Worm (Caenorhabditis elegans) whole organism, young adult: ENCODE measurements around the gene T05B9.1.

Source experiments
- B0019.2 ChIP-seq: fragments of 200-800 bp; sonication (Bioruptor generic); conservative IDR thresholded peaks from 2 replicates; pipeline ENCODE4 v1.3.6; 2022; ENCODE audit warnings: missing genetic modification reagents, missing genetic modification characterization, missing compliant biosample characterization
- B0336.3 ChIP-seq: fragments of 200-800 bp; sonication (Bioruptor generic); IDR thresholded peaks from 2 replicates; pipeline ENCODE4 v1.3.6; 2022; ENCODE audit warnings: missing genetic modification characterization, missing compliant biosample characterization
- D2030.7 ChIP-seq: fragments of 200-800 bp; sonication (Bioruptor generic); IDR thresholded peaks from 2 replicates; pipeline ENCODE4 v1.3.6; 2022; ENCODE audit warnings: missing genetic modification reagents, missing genetic modification characterization, missing compliant biosample characterization
- F23B12.7 ChIP-seq: sonication (generic microtip); optimal IDR thresholded peaks from 2 replicates; lab custom pipeline; 2017; ENCODE audit warnings: missing genetic modification characterization, mild to moderate bottlenecking, missing compliant biosample characterization, antibody characterized with exemption, moderate library complexity; ENCODE audit not compliant: insufficient read depth
- F33H1.4 ChIP-seq: fragments of 200-800 bp; sonication (Bioruptor generic); IDR thresholded peaks from 2 replicates; pipeline ENCODE4 v1.3.6; 2022; ENCODE audit warnings: missing genetic modification reagents, missing genetic modification characterization, missing compliant biosample characterization
- F39B2.1 ChIP-seq: fragments of 200-800 bp; sonication (Bioruptor generic); IDR thresholded peaks from 2 replicates; pipeline ENCODE4 v1.3.6; 2022; ENCODE audit warnings: missing genetic modification reagents, missing genetic modification characterization, missing compliant biosample characterization
- F49E8.2 ChIP-seq: sonication (generic microtip); optimal IDR thresholded peaks from 3 replicates; lab custom pipeline; 2017; ENCODE audit warnings: missing genetic modification characterization, mild to moderate bottlenecking, missing compliant biosample characterization, antibody characterized with exemption, moderate library complexity; ENCODE audit not compliant: insufficient read depth
- K11D2.4 ChIP-seq: fragments of 200-800 bp; sonication (Bioruptor generic); IDR thresholded peaks from 2 replicates; pipeline ENCODE4 v1.3.6; 2022; ENCODE audit warnings: missing genetic modification reagents, missing genetic modification characterization, missing compliant biosample characterization
- T26A5.8 ChIP-seq: sonication (generic microtip); optimal IDR thresholded peaks from 2 replicates; lab custom pipeline; 2016; ENCODE audit warnings: missing genetic modification characterization, missing compliant biosample characterization
- Y56A3A.18 ChIP-seq: fragments of 200-800 bp; sonication (Bioruptor generic); IDR thresholded peaks from 2 replicates; pipeline ENCODE4 v1.3.6; 2022; ENCODE audit warnings: missing genetic modification reagents, missing genetic modification characterization, missing compliant biosample characterization
- Y67H2A.10 ChIP-seq: fragments of 200-800 bp; sonication (Bioruptor generic); conservative IDR thresholded peaks from 2 replicates; pipeline ENCODE4 v1.3.6; 2022; ENCODE audit warnings: missing genetic modification reagents, missing genetic modification characterization, missing compliant biosample characterization
- ZK185.1 ChIP-seq: sonication (generic microtip); optimal IDR thresholded peaks from 2 replicates; lab custom pipeline; 2016; ENCODE audit warnings: mild to moderate bottlenecking, missing genetic modification characterization, missing compliant biosample characterization; ENCODE audit not compliant: poor library complexity, severe bottlenecking
- aptf-3 ChIP-seq: fragments of 200-800 bp; sonication (Bioruptor generic); IDR thresholded peaks from 2 replicates; pipeline ENCODE4 v1.3.6; 2022; ENCODE audit warnings: missing genetic modification characterization, missing compliant biosample characterization
- athp-1 ChIP-seq: sonication (generic microtip); optimal IDR thresholded peaks from 2 replicates; lab custom pipeline; 2017; ENCODE audit warnings: mild to moderate bottlenecking, missing genetic modification characterization, missing compliant biosample characterization
- ccch-3 ChIP-seq: fragments of 200-800 bp; sonication (Bioruptor generic); optimal IDR thresholded peaks from 2 replicates; lab custom pipeline; 2018; ENCODE audit warnings: mild to moderate bottlenecking, missing genetic modification characterization, missing compliant biosample characterization
- ceh-100 ChIP-seq: fragments of 200-800 bp; sonication (Bioruptor generic); IDR thresholded peaks from 2 replicates; pipeline ENCODE4 v1.3.6; 2022; ENCODE audit warnings: missing genetic modification reagents, missing genetic modification characterization, missing compliant biosample characterization
- ceh-27 ChIP-seq: fragments of 200-800 bp; sonication (Bioruptor generic); optimal IDR thresholded peaks from 2 replicates; lab custom pipeline; 2018; ENCODE audit warnings: mild to moderate bottlenecking, missing genetic modification characterization, moderate library complexity, missing compliant biosample characterization
- chd-7 ChIP-seq: sonication (generic microtip); optimal IDR thresholded peaks from 2 replicates; lab custom pipeline; 2016; ENCODE audit warnings: mild to moderate bottlenecking, missing genetic modification characterization, moderate library complexity, missing compliant biosample characterization
- dox-1 ChIP-seq: fragments of 200-800 bp; sonication (Bioruptor generic); IDR thresholded peaks from 2 replicates; pipeline ENCODE4 v1.3.6; 2022; ENCODE audit warnings: missing genetic modification reagents, missing genetic modification characterization, missing compliant biosample characterization
- dpff-1 ChIP-seq: sonication (generic microtip); optimal IDR thresholded peaks from 2 replicates; lab custom pipeline; 2017; ENCODE audit warnings: mild to moderate bottlenecking, missing genetic modification characterization, missing compliant biosample characterization
- egl-44 ChIP-seq: fragments of 200-800 bp; sonication (Bioruptor generic); IDR thresholded peaks from 2 replicates; pipeline ENCODE4 v1.3.6; 2022; ENCODE audit warnings: missing genetic modification reagents, missing genetic modification characterization, missing compliant biosample characterization
- ekl-4 ChIP-seq: fragments of 200-800 bp; sonication (Bioruptor generic); IDR thresholded peaks from 2 replicates; pipeline ENCODE4 v1.3.6; 2022; ENCODE audit warnings: missing genetic modification reagents, missing genetic modification characterization, missing compliant biosample characterization
- gei-17 ChIP-seq: fragments of 200-800 bp; sonication (Bioruptor generic); optimal IDR thresholded peaks from 2 replicates; lab custom pipeline; 2018; ENCODE audit warnings: mild to moderate bottlenecking, missing genetic modification characterization, missing compliant biosample characterization
- hmg-1.2 ChIP-seq: fragments of 200-800 bp; sonication (Bioruptor generic); IDR thresholded peaks from 2 replicates; pipeline ENCODE4 v1.3.6; 2022; ENCODE audit warnings: missing genetic modification reagents, missing genetic modification characterization, missing compliant biosample characterization
- hmg-20 ChIP-seq: fragments of 200-800 bp; sonication (Bioruptor generic); IDR thresholded peaks from 2 replicates; pipeline ENCODE4 v1.3.6; 2022; ENCODE audit warnings: missing genetic modification reagents, missing genetic modification characterization, missing compliant biosample characterization
- hrde-1 ChIP-seq: sonication (generic microtip); optimal IDR thresholded peaks from 2 replicates; lab custom pipeline; 2016; ENCODE audit warnings: missing genetic modification characterization, mild to moderate bottlenecking, missing compliant biosample characterization, moderate library complexity, missing genotype, missing genetic modification reagents, borderline replicate concordance
- hsf-1 ChIP-seq: fragments of 200-800 bp; sonication (Bioruptor generic); IDR thresholded peaks from 2 replicates; pipeline ENCODE4 v1.3.6; 2022; ENCODE audit warnings: missing genetic modification reagents, missing genetic modification characterization, missing compliant biosample characterization
- lin-26 ChIP-seq: fragments of 200-800 bp; sonication (Bioruptor generic); IDR thresholded peaks from 2 replicates; pipeline ENCODE4 v1.3.6; 2022; ENCODE audit warnings: missing genetic modification reagents, missing genetic modification characterization, missing compliant biosample characterization
- lin-40 ChIP-seq: sonication (generic microtip); optimal IDR thresholded peaks from 2 replicates; lab custom pipeline; 2016; ENCODE audit warnings: missing genetic modification characterization, mild to moderate bottlenecking, missing compliant biosample characterization, missing genotype, missing genetic modification reagents
- madf-3 ChIP-seq: fragments of 200-800 bp; sonication (Bioruptor generic); IDR thresholded peaks from 2 replicates; pipeline ENCODE4 v1.3.6; 2022; ENCODE audit warnings: missing genetic modification reagents, missing genetic modification characterization, missing compliant biosample characterization
- madf-6 ChIP-seq: fragments of 200-800 bp; sonication (Bioruptor generic); IDR thresholded peaks from 2 replicates; pipeline ENCODE4 v1.3.6; 2022; ENCODE audit warnings: missing genetic modification reagents, missing genetic modification characterization, missing compliant biosample characterization
- nhr-179 ChIP-seq: sonication (generic microtip); optimal IDR thresholded peaks from 2 replicates; lab custom pipeline; 2016; ENCODE audit warnings: mild to moderate bottlenecking, missing genetic modification characterization, missing compliant biosample characterization
- nhr-80 ChIP-seq: sonication (generic microtip); optimal IDR thresholded peaks from 2 replicates; lab custom pipeline; 2016; ENCODE audit warnings: missing genetic modification characterization, missing compliant biosample characterization
- nhr-90 ChIP-seq: sonication (generic microtip); optimal IDR thresholded peaks from 2 replicates; lab custom pipeline; 2016; ENCODE audit warnings: missing genotype, mild to moderate bottlenecking, missing genetic modification characterization, missing compliant biosample characterization
- pbrm-1 ChIP-seq: fragments of 200-800 bp; sonication (Bioruptor generic); IDR thresholded peaks from 2 replicates; pipeline ENCODE4 v1.3.6; 2022; ENCODE audit warnings: missing genetic modification reagents, missing genetic modification characterization, missing compliant biosample characterization
- rcor-1 ChIP-seq: fragments of 200-800 bp; sonication (Bioruptor generic); IDR thresholded peaks from 2 replicates; pipeline ENCODE4 v1.3.6; 2022; ENCODE audit warnings: missing genetic modification reagents, missing genetic modification characterization, missing compliant biosample characterization
- rpc-1 ChIP-seq, 2 experiments: fragments of 150-350 bp in 1 of 2; sonication (generic microtip) in 1 of 2; optimal IDR thresholded peaks; 2 replicates each; lab custom pipeline; 2014 to 2018; ENCODE audit warnings: missing biosample characterization in 1 of 2, missing genetic modification characterization in 1 of 2, missing genetic modification reagents in 1 of 2, missing genotype in 1 of 2
- snpc-1.1 ChIP-seq: sonication (generic microtip); optimal IDR thresholded peaks from 2 replicates; lab custom pipeline; 2017; ENCODE audit warnings: missing genetic modification characterization, mild to moderate bottlenecking, missing compliant biosample characterization, antibody characterized with exemption, moderate library complexity, missing genotype, missing genetic modification reagents; ENCODE audit not compliant: insufficient read depth
- snpc-1.3 ChIP-seq: sonication (generic microtip); optimal IDR thresholded peaks from 2 replicates; lab custom pipeline; 2017; ENCODE audit warnings: missing genetic modification characterization, mild to moderate bottlenecking, missing compliant biosample characterization, antibody characterized with exemption, moderate library complexity, missing genotype, missing genetic modification reagents; ENCODE audit not compliant: insufficient read depth
- somi-1 ChIP-seq: fragments of 200-800 bp; sonication (Bioruptor generic); optimal IDR thresholded peaks from 2 replicates; lab custom pipeline; 2018; ENCODE audit warnings: mild to moderate bottlenecking, missing genetic modification characterization, missing compliant biosample characterization
- tbp1 ChIP-seq: fragments of 200-800 bp; sonication (Bioruptor generic); optimal IDR thresholded peaks from 2 replicates; lab custom pipeline; 2018; ENCODE audit warnings: mild to moderate bottlenecking, missing genetic modification characterization, missing compliant biosample characterization
- tbx-9 ChIP-seq: sonication (generic microtip); optimal IDR thresholded peaks from 2 replicates; lab custom pipeline; 2016; ENCODE audit warnings: borderline replicate concordance, missing genetic modification characterization, inconsistent platforms, missing compliant biosample characterization
- tlf-1 ChIP-seq: fragments of 200-800 bp; sonication (Bioruptor generic); optimal IDR thresholded peaks from 2 replicates; lab custom pipeline; 2018; ENCODE audit warnings: mild to moderate bottlenecking, missing genetic modification characterization, missing compliant biosample characterization
- unc-62 ChIP-seq: fragments of 150-350 bp; optimal IDR thresholded peaks from 2 replicates; lab custom pipeline; 2014; ENCODE audit warnings: missing biosample characterization, missing genetic modification reagents, missing genetic modification characterization
- xnd-1 ChIP-seq: sonication (generic microtip); optimal IDR thresholded peaks from 2 replicates; lab custom pipeline; 2016; ENCODE audit warnings: missing genotype, missing genetic modification reagents, missing genetic modification characterization, missing compliant biosample characterization
- ztf-26 ChIP-seq: sonication (generic microtip); optimal IDR thresholded peaks from 2 replicates; lab custom pipeline; 2017; ENCODE audit warnings: missing genetic modification characterization, missing compliant biosample characterization
- ztf-28 ChIP-seq: fragments of 200-800 bp; sonication (Bioruptor generic); IDR thresholded peaks from 2 replicates; pipeline ENCODE4 v1.3.6; 2022; ENCODE audit warnings: missing genetic modification reagents, missing genetic modification characterization, missing compliant biosample characterization

Gene T05B9.1

DNA sequence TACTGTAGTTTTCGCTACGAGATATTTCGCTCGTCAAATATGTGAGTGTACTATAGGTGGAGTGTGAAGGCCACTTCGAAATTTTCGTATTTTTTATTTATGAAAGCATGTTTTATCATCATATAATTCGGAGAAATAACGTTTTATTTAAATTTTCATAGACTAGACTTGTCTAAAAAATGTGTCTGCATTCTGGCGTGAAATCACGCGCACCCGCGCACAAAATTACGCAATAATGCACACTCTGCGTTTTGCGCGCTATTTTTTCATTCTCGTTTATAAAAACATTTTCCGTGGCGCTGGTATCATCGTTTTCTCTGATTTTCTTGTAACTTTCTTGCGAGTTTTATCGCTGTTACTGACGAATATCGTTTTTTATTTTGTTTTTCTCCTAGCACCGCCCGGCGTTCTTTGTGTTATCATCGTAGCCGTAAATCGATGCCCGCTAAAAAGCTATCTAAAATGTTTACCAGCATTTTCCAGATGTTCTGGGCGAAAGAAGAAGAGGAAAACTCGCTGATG lies 36.3 kb upstream of the T05B9.1 start, which contains the start of gene saps-1 (continued):
- TF ChIP-seq tbx-9 (tag; lab: Kevin White, UChicago) (no peak), gei-17 (GFP tag; lab: Kevin White, UChicago) (no peak), rpc-1 (optimal IDR thresholded peaks at IDR 0.05; lab: Kevin White, UChicago) (no peak), rpc-1 (tag; optimal IDR thresholded peaks at IDR 0.05; lab: Kevin White, UChicago) (no peak), K11D2.4 (GFP tag; lab: Robert Waterston, UW) (0 out of 2 replicates have a peak, but pooled peaks have one; percentile 28), hmg-20 (GFP tag; lab: Robert Waterston, UW) (no peak), lin-26 (GFP tag; lab: Robert Waterston, UW) (no peak), F33H1.4 (peak; percentile 76), hsf-1 (GFP tag; lab: Robert Waterston, UW) (no peak), B0019.2 (GFP tag; lab: Robert Waterston, UW) (0 out of 2 replicates have a peak, but pooled peaks have one; percentile 12), athp-1 (tag; lab: Kevin White, UChicago) (peak; percentile 30), D2030.7 (peak; percentile 80), ceh-27 (GFP tag; lab: Kevin White, UChicago) (peak; percentile 8), dpff-1 (tag; lab: Kevin White, UChicago) (no peak), somi-1 (GFP tag; lab: Kevin White, UChicago) (no peak), ztf-26 (tag; lab: Kevin White, UChicago) (no peak), pbrm-1 (GFP tag; lab: Robert Waterston, UW) (peak; percentile 58; the same call in 1 of the 2 replicates), egl-44 (no peak), F39B2.1 (GFP tag; lab: Robert Waterston, UW) (no peak), madf-3 (GFP tag; lab: Robert Waterston, UW) (0 out of 2 replicates have a peak, but pooled peaks have one; percentile 35), ccch-3 (no peak), F49E8.2 (no peak), rcor-1 (GFP tag; lab: Robert Waterston, UW) (peak; percentile 53; the same call in 1 of the 2 replicates), nhr-179 (tag; lab: Kevin White, UChicago) (no peak), tlf-1 (GFP tag; lab: Kevin White, UChicago) (peak; percentile 22), ZK185.1 (no peak), ceh-100 (GFP tag; lab: Robert Waterston, UW) (no peak), chd-7 (tag; lab: Kevin White, UChicago) (no peak), T26A5.8 (no peak), F23B12.7 (tag; lab: Kevin White, UChicago) (no peak), unc-62 (GFP tag; lab: Kevin White, UChicago) (no peak), xnd-1 (tag; lab: Kevin White, UChicago) (peak; percentile 92), Y56A3A.18 (GFP tag; lab: Robert Waterston, UW) (no peak), hrde-1 (peak; percentile 1), ztf-28 (GFP tag; lab: Robert Waterston, UW) (no peak), snpc-1.3 (tag; lab: Kevin White, UChicago) (peak; percentile 45), lin-40 (tag; lab: Kevin White, UChicago) (no peak), snpc-1.1 (peak; percentile 18), aptf-3 (GFP tag; lab: Robert Waterston, UW) (no peak), ekl-4 (GFP tag; lab: Robert Waterston, UW) (no peak; the same call in 1 of the 2 replicates), Y67H2A.10 (GFP tag; lab: Robert Waterston, UW) (no peak), madf-6 (GFP tag; lab: Robert Waterston, UW) (peak; percentile 97), nhr-90 (tag; lab: Kevin White, UChicago) (no peak), tbp1 (GFP tag; lab: Kevin White, UChicago) (peak; percentile 56), nhr-80 (no peak), hmg-1.2 (peak; percentile 39; the same call in 1 of the 2 replicates), B0336.3 (GFP tag; lab: Robert Waterston, UW) (0 out of 2 replicates have a peak, but pooled peaks have one; percentile 40), dox-1 (peak; percentile 77)
